Fruit fly (Drosophila melanogaster): ENCODE results near the gene comt.

comt gene

dm6 chrX:13272676-13273233 is 13.9 kb downstream of the comt start (continued):
- TF ChIP-seq Eip93F (GFP tag; optimal IDR thresholded peaks at IDR 0.05) (peak; percentile 4), CG11294 (GFP tag; IDR thresholded peaks at IDR 0.05) (0 out of 2 replicates have a peak, but pooled peaks have one; percentile 6), dsx (GFP tag; optimal IDR thresholded peaks at IDR 0.05; ENCODE audit: poor library complexity, severe bottlenecking) (no peak), CG10669 (GFP tag; optimal IDR thresholded peaks at IDR 0.05) (no peak), CG1621 (tag; optimal IDR thresholded peaks at IDR 0.05) (no peak), CG8319 (GFP tag; optimal IDR thresholded peaks at IDR 0.05) (no peak), CG8119 (GFP tag; IDR thresholded peaks at IDR 0.05) (peak; percentile 20; the same call in 1 of the 3 replicates)

- TF ChIP-seq CG10631 (GFP tag; optimal IDR thresholded peaks at IDR 0.05) (no peak), CG10669 (GFP tag; optimal IDR thresholded peaks at IDR 0.05) (peak; percentile 8), Hr4 (GFP tag; optimal IDR thresholded peaks at IDR 0.05) (peak; percentile 28), Eip78C (GFP tag) (peak; percentile 48), acj6 (GFP tag; optimal IDR thresholded peaks at IDR 0.05) (peak; percentile 14), eg (GFP tag; IDR thresholded peaks at IDR 0.05) (peak; percentile 26; the same call in 1 of the 3 replicates)
Measured at dm6 chrX:13273417-13273816, 14.6 kb downstream of the comt start.

- TF ChIP-seq acj6 (GFP tag; optimal IDR thresholded peaks at IDR 0.05) (peak; percentile 39), CG34406 (GFP tag; optimal IDR thresholded peaks at IDR 0.05) (peak; percentile 36), Sox14 (GFP tag; optimal IDR thresholded peaks at IDR 0.05) (no peak), CG3032 (tag; optimal IDR thresholded peaks at IDR 0.05) (peak; percentile 40), CG6854 (GFP tag; optimal IDR thresholded peaks at IDR 0.05) (no peak), eg (GFP tag; IDR thresholded peaks at IDR 0.05) (peak; percentile 82), CG32006 (GFP tag; optimal IDR thresholded peaks at IDR 0.05) (peak; percentile 67), CG9139 (GFP tag; optimal IDR thresholded peaks at IDR 0.05) (no peak), salr (GFP tag; optimal IDR thresholded peaks at IDR 0.05) (peak in 1 of 2 experiments; percentile 59), CG6808 (GFP tag; optimal IDR thresholded peaks at IDR 0.05) (peak; percentile 8), Lpt (GFP tag; optimal IDR thresholded peaks at IDR 0.05) (no peak), CG4318 (GFP tag; optimal IDR thresholded peaks at IDR 0.05) (peak; percentile 17), esn (GFP tag; optimal IDR thresholded peaks at IDR 0.05) (peak; percentile 27), OdsH (GFP tag; optimal IDR thresholded peaks at IDR 0.05) (peak; percentile 34), CG6276 (GFP tag; optimal IDR thresholded peaks at IDR 0.05) (peak; percentile 62), Eip75B (GFP tag; optimal IDR thresholded peaks at IDR 0.05) (peak; percentile 15), topi (GFP tag; optimal IDR thresholded peaks at IDR 0.05) (peak; percentile 27), CG16779 (tag; optimal IDR thresholded peaks at IDR 0.05) (no peak), CG8632 (GFP tag; optimal IDR thresholded peaks at IDR 0.05) (no peak), spab (GFP tag; optimal IDR thresholded peaks at IDR 0.05) (no peak), CG10631 (GFP tag; optimal IDR thresholded peaks at IDR 0.05) (peak; percentile 35), CG8319 (GFP tag; optimal IDR thresholded peaks at IDR 0.05) (no peak), cyc (GFP tag; optimal IDR thresholded peaks at IDR 0.05) (peak; percentile 24), pdm3 (GFP tag; optimal IDR thresholded peaks at IDR 0.05) (peak; percentile 38), CG11762 (GFP tag; optimal IDR thresholded peaks at IDR 0.05; ENCODE audit: insufficient read depth) (no peak), CG8119 (GFP tag; IDR thresholded peaks at IDR 0.05) (peak; percentile 67), dac (GFP tag; optimal IDR thresholded peaks at IDR 0.05) (no peak), fd85E (GFP tag; optimal IDR thresholded peaks at IDR 0.05) (no peak), Eip78C (GFP tag) (peak; percentile 84), achi (GFP tag; optimal IDR thresholded peaks at IDR 0.05) (peak; percentile 45), CG6163 (GFP tag; IDR thresholded peaks at IDR 0.05) (peak; percentile 58; the same call in 1 of the 3 replicates), fd59A (GFP tag; optimal IDR thresholded peaks at IDR 0.05) (no peak), vri (GFP tag; optimal IDR thresholded peaks at IDR 0.05) (no peak), CG15336 (GFP tag; IDR thresholded peaks at IDR 0.05) (peak; percentile 53), CG11294 (GFP tag; IDR thresholded peaks at IDR 0.05) (peak; percentile 19; the same call in 1 of the 2 replicates), Hr4 (GFP tag; optimal IDR thresholded peaks at IDR 0.05) (peak; percentile 45), Ets96B (tag; optimal IDR thresholded peaks at IDR 0.05) (peak; percentile 40)
Measured at dm6 chrX:13274429-13275095, 15.7 kb downstream of the comt start.
